In genomic region chrX:17249326-17249725, dm6 we compare ENCODE assay signal across 1 fruit fly cellular context.
TF ChIP-seq lines count a peak whose summit lies in the region.

TSS of gene CG8675 (minus strand) at chrX:17249502.

TF ChIP-seq in whole organism, embryonic, 481 proteins besides CTCF, POLR2A, EP300 and RAD21 (continued from another document):
- no peak for TF ChIP-seq CG12071 (GFP tag; optimal IDR thresholded peaks at IDR 0.05; lab: Kevin White, UChicago)
- TF ChIP-seq Mes4 (GFP tag; optimal IDR thresholded peaks at IDR 0.05; lab: Kevin White, UChicago), result no peak
- TF ChIP-seq CG34376 (GFP tag; optimal IDR thresholded peaks at IDR 0.05; lab: Kevin White, UChicago), result no peak
- no peak for TF ChIP-seq CG17612 (GFP tag; IDR thresholded peaks at IDR 0.05; lab: Robert Waterston, UW)
- TF ChIP-seq CG10366 (GFP tag; IDR thresholded peaks at IDR 0.05; lab: Robert Waterston, UW), result no peak
- no peak for TF ChIP-seq Stat92E (GFP tag; optimal IDR thresholded peaks at IDR 0.05; lab: Kevin White, UChicago)
- no peak for TF ChIP-seq CG3995 (GFP tag; optimal IDR thresholded peaks at IDR 0.05; lab: Kevin White, UChicago)
- no peak for TF ChIP-seq wdn (GFP tag; IDR thresholded peaks at IDR 0.05; lab: Robert Waterston, UW)
- TF ChIP-seq ssp (GFP tag; IDR thresholded peaks at IDR 0.05; lab: Robert Waterston, UW), result no peak
- TF ChIP-seq amos (GFP tag; IDR thresholded peaks at IDR 0.05; lab: Robert Waterston, UW; ENCODE audit: partially characterized antibody), result peak; percentile 21; the same call in 1 of the 2 replicates
- no peak for TF ChIP-seq Fer3 (tag; optimal IDR thresholded peaks at IDR 0.05; lab: Kevin White, UChicago)
- no peak for TF ChIP-seq pan (optimal IDR thresholded peaks at IDR 0.05; lab: Kevin White, UChicago)
- TF ChIP-seq pan (GFP tag; optimal IDR thresholded peaks at IDR 0.05 in 1 of 2, IDR thresholded peaks at IDR 0.05 in 1 of 2), result no peak
- TF ChIP-seq crol (GFP tag; IDR thresholded peaks at IDR 0.05; lab: Robert Waterston, UW), result no peak
- TF ChIP-seq CG11695 (GFP tag; IDR thresholded peaks at IDR 0.05; lab: Robert Waterston, UW), result no peak
- TF ChIP-seq Fer1 (GFP tag; optimal IDR thresholded peaks at IDR 0.05; lab: Kevin White, UChicago), result no peak
- no peak for TF ChIP-seq CG17359 (tag; optimal IDR thresholded peaks at IDR 0.05; lab: Kevin White, UChicago)
- no peak for TF ChIP-seq CG7745 (tag; optimal IDR thresholded peaks at IDR 0.05; lab: Kevin White, UChicago)
- TF ChIP-seq Eip74EF (GFP tag; optimal IDR thresholded peaks at IDR 0.05; lab: Kevin White, UChicago), result no peak
- no peak for TF ChIP-seq CG3407 (GFP tag; optimal IDR thresholded peaks at IDR 0.05; lab: Kevin White, UChicago)
- no peak for TF ChIP-seq slbo (GFP tag; IDR thresholded peaks at IDR 0.05; lab: Robert Waterston, UW)
- no peak for TF ChIP-seq Oaz (GFP tag; IDR thresholded peaks at IDR 0.05; lab: Robert Waterston, UW)
- TF ChIP-seq tio (GFP tag; optimal IDR thresholded peaks at IDR 0.05; lab: Kevin White, UChicago), result no peak
- no peak for TF ChIP-seq gro (GFP tag; optimal IDR thresholded peaks at IDR 0.05; lab: Kevin White, UChicago)
- no peak for TF ChIP-seq CG18476 (GFP tag; optimal IDR thresholded peaks at IDR 0.05; lab: Kevin White, UChicago)
- no peak for TF ChIP-seq toy (GFP tag; IDR thresholded peaks at IDR 0.05; lab: Robert Waterston, UW)
- TF ChIP-seq CG12219 (GFP tag; optimal IDR thresholded peaks at IDR 0.05; lab: Kevin White, UChicago), result no peak
- no peak for TF ChIP-seq Kr (GFP tag; optimal IDR thresholded peaks at IDR 0.05; lab: Kevin White, UChicago)
- TF ChIP-seq caup (GFP tag; optimal IDR thresholded peaks at IDR 0.05; lab: Kevin White, UChicago; ENCODE audit: severe bottlenecking), result no peak
- TF ChIP-seq bowl (GFP tag; IDR thresholded peaks at IDR 0.05; lab: Robert Waterston, UW), result no peak
- no peak for TF ChIP-seq Lpt (GFP tag; optimal IDR thresholded peaks at IDR 0.05; lab: Kevin White, UChicago)
- TF ChIP-seq bbx (GFP tag; IDR thresholded peaks at IDR 0.05; lab: Robert Waterston, UW; ENCODE audit: partially characterized antibody), result no peak
- TF ChIP-seq bigmax (GFP tag; optimal IDR thresholded peaks at IDR 0.05; lab: Kevin White, UChicago), result no peak
- TF ChIP-seq CoRest (tag; optimal IDR thresholded peaks at IDR 0.05; lab: Kevin White, UChicago), result peak; percentile 33
- peak; percentile 99 for TF ChIP-seq Myb (GFP tag; optimal IDR thresholded peaks at IDR 0.05; lab: Kevin White, UChicago)
- TF ChIP-seq Ravus (GFP tag; IDR thresholded peaks at IDR 0.05; lab: Robert Waterston, UW), result no peak
- TF ChIP-seq CG33213 (GFP tag; optimal IDR thresholded peaks at IDR 0.05; lab: Kevin White, UChicago), result peak; percentile 18
- TF ChIP-seq Rfx (GFP tag; IDR thresholded peaks at IDR 0.05; lab: Robert Waterston, UW), result no peak
- 0 out of 3 replicates have a peak, but pooled peaks have one; percentile 43 for TF ChIP-seq HLH4C (GFP tag; IDR thresholded peaks at IDR 0.05; lab: Robert Waterston, UW; ENCODE audit: partially characterized antibody)
- no peak for TF ChIP-seq CG12104 (GFP tag; optimal IDR thresholded peaks at IDR 0.05; lab: Kevin White, UChicago)
- TF ChIP-seq CG10267 (tag; optimal IDR thresholded peaks at IDR 0.05; lab: Kevin White, UChicago), result peak; percentile 7
- TF ChIP-seq CG5953 (GFP tag; IDR thresholded peaks at IDR 0.05; lab: Robert Waterston, UW), result no peak
- TF ChIP-seq sob (GFP tag; IDR thresholded peaks at IDR 0.05; lab: Robert Waterston, UW), result no peak
- TF ChIP-seq CkIIα-i1 (GFP tag; IDR thresholded peaks at IDR 0.05; lab: Robert Waterston, UW), result no peak
- no peak for TF ChIP-seq lola (GFP tag; optimal IDR thresholded peaks at IDR 0.05; lab: Kevin White, UChicago)
- no peak for TF ChIP-seq NfI (GFP tag; optimal IDR thresholded peaks at IDR 0.05; lab: Kevin White, UChicago)
- TF ChIP-seq mirr (GFP tag; optimal IDR thresholded peaks at IDR 0.05; lab: Kevin White, UChicago), result no peak
- no peak for TF ChIP-seq Adf1 (GFP tag; IDR thresholded peaks at IDR 0.05; lab: Robert Waterston, UW)
- TF ChIP-seq CG14710 (tag; optimal IDR thresholded peaks at IDR 0.05; lab: Kevin White, UChicago), result peak; percentile 32
- no peak for TF ChIP-seq vnd (GFP tag; IDR thresholded peaks at IDR 0.05; lab: Robert Waterston, UW; ENCODE audit: partially characterized antibody)
- TF ChIP-seq Asciz (GFP tag; optimal IDR thresholded peaks at IDR 0.05; lab: Kevin White, UChicago), result no peak
- TF ChIP-seq Atf6 (GFP tag; IDR thresholded peaks at IDR 0.05; lab: Robert Waterston, UW), result no peak
- no peak for TF ChIP-seq mam (GFP tag; optimal IDR thresholded peaks at IDR 0.05; lab: Kevin White, UChicago)
- no peak for TF ChIP-seq Aef1 (GFP tag; IDR thresholded peaks at IDR 0.05; lab: Robert Waterston, UW)
- TF ChIP-seq CG14965 (GFP tag; optimal IDR thresholded peaks at IDR 0.05; lab: Kevin White, UChicago; ENCODE audit: borderline replicate concordance), result no peak
- no peak for TF ChIP-seq CG18011 (GFP tag; optimal IDR thresholded peaks at IDR 0.05; lab: Kevin White, UChicago)
- no peak for TF ChIP-seq D19A (tag; optimal IDR thresholded peaks at IDR 0.05; lab: Kevin White, UChicago)
- no peak for TF ChIP-seq Ada2b (GFP tag; IDR thresholded peaks at IDR 0.05; lab: Robert Waterston, UW)
- no peak for TF ChIP-seq ttk (GFP tag; IDR thresholded peaks at IDR 0.05; lab: Robert Waterston, UW)
- TF ChIP-seq tll (GFP tag; optimal IDR thresholded peaks at IDR 0.05; lab: Kevin White, UChicago), result no peak
- TF ChIP-seq ATbp (GFP tag; optimal IDR thresholded peaks at IDR 0.05; lab: Kevin White, UChicago), result no peak
- TF ChIP-seq HLH3B (GFP tag; IDR thresholded peaks at IDR 0.05; lab: Robert Waterston, UW), result no peak
- no peak for TF ChIP-seq CG13424 (tag; optimal IDR thresholded peaks at IDR 0.05; lab: Kevin White, UChicago)
- no peak for TF ChIP-seq slou (GFP tag; optimal IDR thresholded peaks at IDR 0.05; lab: Kevin White, UChicago)
- no peak for TF ChIP-seq salm (tag; optimal IDR thresholded peaks at IDR 0.05; lab: Kevin White, UChicago)
- no peak for TF ChIP-seq usp (GFP tag; optimal IDR thresholded peaks at IDR 0.05; lab: Kevin White, UChicago)
- TF ChIP-seq E2f2 (GFP tag; IDR thresholded peaks at IDR 0.05; lab: Robert Waterston, UW), result peak; percentile 31; the same call in 1 of the 2 replicates
- no peak for TF ChIP-seq CG13775 (GFP tag; optimal IDR thresholded peaks at IDR 0.05; lab: Kevin White, UChicago)
- TF ChIP-seq CG30403 (GFP tag; optimal IDR thresholded peaks at IDR 0.05; lab: Kevin White, UChicago), result no peak
- TF ChIP-seq CG4360 (GFP tag; IDR thresholded peaks at IDR 0.05; lab: Robert Waterston, UW), result no peak
- TF ChIP-seq peb (GFP tag; IDR thresholded peaks at IDR 0.05; lab: Robert Waterston, UW), result no peak
- TF ChIP-seq CG6175 (GFP tag; IDR thresholded peaks at IDR 0.05; lab: Robert Waterston, UW), result no peak
- no peak for TF ChIP-seq HmgD (GFP tag; optimal IDR thresholded peaks at IDR 0.05; lab: Kevin White, UChicago)
- TF ChIP-seq CG9876 (GFP tag; optimal IDR thresholded peaks at IDR 0.05; lab: Kevin White, UChicago), result no peak
- TF ChIP-seq Bdp1 (GFP tag; optimal IDR thresholded peaks at IDR 0.05; lab: Kevin White, UChicago), result no peak
- no peak for TF ChIP-seq CG43689 (GFP tag; IDR thresholded peaks at IDR 0.05; lab: Robert Waterston, UW)
- no peak for TF ChIP-seq CG6689 (GFP tag; IDR thresholded peaks at IDR 0.05; lab: Robert Waterston, UW)
- TF ChIP-seq Scr (GFP tag; IDR thresholded peaks at IDR 0.05; lab: Robert Waterston, UW; ENCODE audit: partially characterized antibody), result 0 out of 2 replicates have a peak, but pooled peaks have one; percentile 27
- TF ChIP-seq Dp (GFP tag; optimal IDR thresholded peaks at IDR 0.05; lab: Kevin White, UChicago), result peak; percentile 37
- no peak for TF ChIP-seq Nf-YA (GFP tag; IDR thresholded peaks at IDR 0.05; lab: Robert Waterston, UW)
- TF ChIP-seq CG7839 (tag; optimal IDR thresholded peaks at IDR 0.05; lab: Kevin White, UChicago), result no peak
- peak; percentile 49 for TF ChIP-seq YL-1 (GFP tag; optimal IDR thresholded peaks at IDR 0.05; lab: Kevin White, UChicago)
- no peak for TF ChIP-seq CG7987 (GFP tag; optimal IDR thresholded peaks at IDR 0.05; lab: Kevin White, UChicago)
- TF ChIP-seq CG9215 (GFP tag; IDR thresholded peaks at IDR 0.05; lab: Robert Waterston, UW), result no peak
- TF ChIP-seq nom (GFP tag; optimal IDR thresholded peaks at IDR 0.05; lab: Kevin White, UChicago), result no peak
- TF ChIP-seq Dbx (GFP tag; IDR thresholded peaks at IDR 0.05; lab: Robert Waterston, UW), result no peak
- no peak for TF ChIP-seq eyg (GFP tag; optimal IDR thresholded peaks at IDR 0.05; lab: Kevin White, UChicago)
- TF ChIP-seq CG3163 (GFP tag; optimal IDR thresholded peaks at IDR 0.05; lab: Kevin White, UChicago), result no peak
- peak; percentile 65 for TF ChIP-seq CG4617 (GFP tag; optimal IDR thresholded peaks at IDR 0.05; lab: Kevin White, UChicago; ENCODE audit: borderline replicate concordance)
- no peak for TF ChIP-seq MTF-1 (GFP tag; optimal IDR thresholded peaks at IDR 0.05; lab: Kevin White, UChicago; ENCODE audit: borderline replicate concordance)
- TF ChIP-seq Fer2 (tag; optimal IDR thresholded peaks at IDR 0.05; lab: Kevin White, UChicago), result no peak
- no peak for TF ChIP-seq CG14014 (GFP tag; IDR thresholded peaks at IDR 0.05; lab: Robert Waterston, UW)
- no peak for TF ChIP-seq kah (GFP tag; optimal IDR thresholded peaks at IDR 0.05; lab: Kevin White, UChicago)
- TF ChIP-seq CG17802 (tag; optimal IDR thresholded peaks at IDR 0.05; lab: Kevin White, UChicago), result no peak
- no peak for TF ChIP-seq br (optimal IDR thresholded peaks at IDR 0.05; lab: Kevin White, UChicago)
- TF ChIP-seq CG10431 (GFP tag; optimal IDR thresholded peaks at IDR 0.05; lab: Kevin White, UChicago), result no peak
- TF ChIP-seq onecut (GFP tag; IDR thresholded peaks at IDR 0.05; lab: Robert Waterston, UW), result no peak
- no peak for TF ChIP-seq Elba2 (GFP tag; optimal IDR thresholded peaks at IDR 0.05; lab: Kevin White, UChicago)
- TF ChIP-seq CG30020 (tag; optimal IDR thresholded peaks at IDR 0.05; lab: Kevin White, UChicago), result no peak
- TF ChIP-seq CG9932 (GFP tag; IDR thresholded peaks at IDR 0.05; lab: Robert Waterston, UW), result no peak; the same call in 1 of the 2 replicates
- TF ChIP-seq dati (GFP tag; IDR thresholded peaks at IDR 0.05; lab: Robert Waterston, UW), result no peak
- no peak for TF ChIP-seq klu (GFP tag; IDR thresholded peaks at IDR 0.05; lab: Robert Waterston, UW)
- TF ChIP-seq Hr39 (optimal IDR thresholded peaks at IDR 0.05; lab: Kevin White, UChicago), result no peak
- no peak for TF ChIP-seq Poxn (GFP tag; IDR thresholded peaks at IDR 0.05; lab: Robert Waterston, UW)
- TF ChIP-seq CG4854 (GFP tag; optimal IDR thresholded peaks at IDR 0.05; lab: Kevin White, UChicago), result no peak
- no peak for TF ChIP-seq CG4424 (GFP tag; optimal IDR thresholded peaks at IDR 0.05; lab: Kevin White, UChicago)
- no peak for TF ChIP-seq sug (tag; optimal IDR thresholded peaks at IDR 0.05; lab: Kevin White, UChicago)
- TF ChIP-seq CG12155 (GFP tag; optimal IDR thresholded peaks at IDR 0.05; lab: Kevin White, UChicago), result no peak
- no peak for TF ChIP-seq luna (GFP tag; optimal IDR thresholded peaks at IDR 0.05; lab: Kevin White, UChicago)
- TF ChIP-seq CG8478 (optimal IDR thresholded peaks at IDR 0.05; lab: Kevin White, UChicago), result no peak
- no peak for TF ChIP-seq Hr78 (GFP tag; optimal IDR thresholded peaks at IDR 0.05; lab: Kevin White, UChicago)
- no peak for TF ChIP-seq CG3726 (GFP tag; IDR thresholded peaks at IDR 0.05; lab: Robert Waterston, UW)
- no peak for TF ChIP-seq Dip3 (GFP tag; optimal IDR thresholded peaks at IDR 0.05; lab: Kevin White, UChicago)
- TF ChIP-seq CG7928 (GFP tag; optimal IDR thresholded peaks at IDR 0.05; lab: Kevin White, UChicago), result no peak
- TF ChIP-seq grau (tag; optimal IDR thresholded peaks at IDR 0.05; lab: Kevin White, UChicago), result no peak
- TF ChIP-seq otp (GFP tag; IDR thresholded peaks at IDR 0.05; lab: Robert Waterston, UW), result no peak
- TF ChIP-seq CG18599 (GFP tag; optimal IDR thresholded peaks at IDR 0.05; lab: Kevin White, UChicago), result no peak
- TF ChIP-seq CG12391 (tag; optimal IDR thresholded peaks at IDR 0.05; lab: Kevin White, UChicago), result no peak
- TF ChIP-seq cg (GFP tag; optimal IDR thresholded peaks at IDR 0.05; lab: Kevin White, UChicago), result no peak
- TF ChIP-seq phol (tag; optimal IDR thresholded peaks at IDR 0.05; lab: Kevin White, UChicago), result peak; percentile 15
- no peak for TF ChIP-seq Camta (GFP tag; optimal IDR thresholded peaks at IDR 0.05; lab: Kevin White, UChicago)
- no peak for TF ChIP-seq scrt (GFP tag; optimal IDR thresholded peaks at IDR 0.05; lab: Kevin White, UChicago)
- TF ChIP-seq shn (GFP tag; optimal IDR thresholded peaks at IDR 0.05; lab: Kevin White, UChicago), result no peak
- no peak for TF ChIP-seq CG17385 (GFP tag; optimal IDR thresholded peaks at IDR 0.05; lab: Kevin White, UChicago)
- TF ChIP-seq Sry-β (GFP tag; optimal IDR thresholded peaks at IDR 0.05; lab: Kevin White, UChicago), result no peak
- no peak for TF ChIP-seq fd96Cb (tag; optimal IDR thresholded peaks at IDR 0.05; lab: Kevin White, UChicago)
- TF ChIP-seq h (optimal IDR thresholded peaks at IDR 0.05; lab: Kevin White, UChicago), result no peak
- peak; percentile 61 for TF ChIP-seq pzg (GFP tag; optimal IDR thresholded peaks at IDR 0.05; lab: Kevin White, UChicago)
- TF ChIP-seq kni (GFP tag; optimal IDR thresholded peaks at IDR 0.05; lab: Kevin White, UChicago), result no peak
- no peak for TF ChIP-seq CG1792 (GFP tag; optimal IDR thresholded peaks at IDR 0.05; lab: Kevin White, UChicago)
- no peak for TF ChIP-seq CG9727 (GFP tag; optimal IDR thresholded peaks at IDR 0.05; lab: Kevin White, UChicago)
- no peak for TF ChIP-seq dimm (GFP tag; IDR thresholded peaks at IDR 0.05; lab: Robert Waterston, UW)
- TF ChIP-seq CG8388 (GFP tag; optimal IDR thresholded peaks at IDR 0.05; lab: Kevin White, UChicago), result no peak
- TF ChIP-seq CG17186 (GFP tag; optimal IDR thresholded peaks at IDR 0.05; lab: Kevin White, UChicago), result peak; percentile 17
- no peak for TF ChIP-seq CG32772 (GFP tag; IDR thresholded peaks at IDR 0.05; lab: Robert Waterston, UW)
